Worm (Caenorhabditis elegans) whole organism, L1 larva: ENCODE results near the gene mboa-7.
A peak's percentile ranks its signal among the peaks of the same experiment; 100 is the strongest.

ENCODE experiments used
- fkh-10 ChIP-seq: sonication (generic microtip); optimal IDR thresholded peaks from 2 replicates; lab custom pipeline; 2017; ENCODE audit warnings: missing biosample characterization, missing genetic modification reagents, missing genetic modification characterization
- lin-15B ChIP-seq: fragments of 150-350 bp; sonication (generic microtip); optimal IDR thresholded peaks from 3 replicates; lab custom pipeline; 2014; ENCODE audit warnings: missing biosample characterization, missing genetic modification characterization
- mdl-1 ChIP-seq, 2 experiments: fragments of 150-350 bp; optimal IDR thresholded peaks; 2 replicates each; lab custom pipeline; 2014 to 2017; ENCODE audit warnings: missing biosample characterization in 2 of 2, missing genetic modification characterization in 2 of 2, inconsistent platforms in 1 of 2
- nhr-237 ChIP-seq: fragments of 150-350 bp; optimal IDR thresholded peaks from 2 replicates; lab custom pipeline; 2014; ENCODE audit warnings: missing biosample characterization, missing genetic modification characterization
- snpc-4 ChIP-seq: fragments of 150-350 bp; optimal IDR thresholded peaks from 2 replicates; lab custom pipeline; 2014; ENCODE audit warnings: missing biosample characterization, missing genetic modification characterization
- tbx-2 ChIP-seq: sonication (generic microtip); optimal IDR thresholded peaks from 2 replicates; lab custom pipeline; 2016; ENCODE audit warnings: missing genetic modification characterization, missing compliant biosample characterization
- unc-62 ChIP-seq: fragments of 150-350 bp; optimal IDR thresholded peaks from 2 replicates; lab custom pipeline; 2014; ENCODE audit warnings: missing biosample characterization, missing genetic modification reagents, missing genetic modification characterization
- zip-4 ChIP-seq: fragments of 200-800 bp; sonication (Bioruptor generic); optimal IDR thresholded peaks from 2 replicates; lab custom pipeline; 2018; ENCODE audit warnings: mild to moderate bottlenecking, missing genetic modification characterization, moderate library complexity, missing compliant biosample characterization
- ztf-4 ChIP-seq: fragments of 150-350 bp; optimal IDR thresholded peaks from 2 replicates; lab custom pipeline; 2014; ENCODE audit warnings: missing biosample characterization, missing genetic modification characterization

DNA sequence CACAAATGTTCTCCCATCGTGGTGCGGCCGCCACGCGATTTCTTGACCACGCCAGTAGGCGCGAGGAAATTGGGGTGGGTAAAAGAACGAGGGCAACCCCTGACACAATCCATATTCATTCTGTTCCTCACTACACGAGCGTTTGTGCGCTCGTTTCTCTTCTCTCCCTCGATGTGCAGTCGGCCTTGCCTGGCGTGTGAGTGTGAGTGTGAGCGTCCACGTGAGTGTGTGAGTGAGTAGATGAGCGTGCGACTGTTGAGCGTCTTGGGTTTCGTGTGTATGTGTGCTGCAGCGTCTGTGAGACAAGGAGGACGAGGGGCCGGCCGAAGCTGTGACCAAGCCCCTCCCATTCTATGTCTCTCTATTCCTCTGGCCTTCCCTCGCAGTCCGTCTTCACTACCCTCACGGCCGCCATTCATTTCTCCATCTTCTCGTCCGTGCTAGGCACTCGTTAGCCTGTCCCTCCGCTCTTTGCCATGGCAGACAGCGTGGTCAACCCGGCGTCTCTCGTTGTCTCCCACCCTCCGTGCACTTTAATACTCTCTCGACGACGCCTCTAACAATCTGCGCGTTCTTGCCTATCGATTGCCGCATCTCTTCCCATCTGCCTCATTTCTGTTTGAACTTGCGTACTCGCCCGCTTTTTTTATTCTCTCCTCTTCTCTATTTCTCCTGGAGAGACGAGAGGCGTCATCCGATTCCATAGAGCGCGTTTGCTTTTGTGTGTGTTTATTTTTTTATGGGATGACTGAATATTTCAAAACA lies 44.2 kb upstream of the mboa-7 start:
- TF ChIP-seq fkh-10 (peak; percentile 77), lin-15B (peak; percentile 72), nhr-237 (tag; lab: Kevin White, UChicago) (peak; percentile 84), tbx-2 (tag; lab: Kevin White, UChicago) (peak; percentile 98), ztf-4 (tag; lab: Kevin White, UChicago) (peak; percentile 86), mdl-1 (tag; optimal IDR thresholded peaks at IDR 0.05; lab: Kevin White, UChicago) (peak in 1 of 2 experiments; percentile 97), snpc-4 (tag; lab: Kevin White, UChicago) (peak; percentile 61), zip-4 (GFP tag; lab: Kevin White, UChicago) (peak; percentile 80), unc-62 (GFP tag; lab: Kevin White, UChicago) (no peak)
